Worm (Caenorhabditis elegans) whole organism, L4/young adult: ENCODE measurements around the gene cal-7.

Experiments
- W03F9.2 ChIP-seq: fragments of 150-350 bp; optimal IDR thresholded peaks from 2 replicates; lab custom pipeline; 2014; ENCODE audit warnings: missing biosample characterization, missing genetic modification characterization
- dao-5 ChIP-seq: sonication (generic microtip); optimal IDR thresholded peaks from 2 replicates; lab custom pipeline; 2016; ENCODE audit warnings: missing genotype, missing genetic modification characterization, moderate library complexity, missing compliant biosample characterization
- him-1 ChIP-seq: sonication (generic microtip); optimal IDR thresholded peaks from 2 replicates; lab custom pipeline; 2016; ENCODE audit warnings: missing genotype, missing genetic modification reagents, missing genetic modification characterization, missing compliant biosample characterization

The cal-7 gene

ce11 chrV:9767941-9768340 lies 34.0 kb downstream of the cal-7 start:
- no peak for TF ChIP-seq W03F9.2
- no peak for TF ChIP-seq dao-5 (tag; lab: Kevin White, UChicago)
- TF ChIP-seq him-1 (tag; lab: Kevin White, UChicago): no peak

ce11 chrV:9768828-9769778 lies 35.2 kb downstream of the cal-7 start, which contains the start of gene unc-42:
TSS of gene unc-42 (minus strand) at chrV:9769391.
- no peak for TF ChIP-seq dao-5 (tag; lab: Kevin White, UChicago)
- no peak for TF ChIP-seq W03F9.2
- TF ChIP-seq him-1 (tag; lab: Kevin White, UChicago): no peak

ce11 chrV:9771311-9771710 lies 37.4 kb downstream of the cal-7 start:
- TF ChIP-seq W03F9.2: no peak
- TF ChIP-seq dao-5 (tag; lab: Kevin White, UChicago): no peak
- no peak for TF ChIP-seq him-1 (tag; lab: Kevin White, UChicago)

- TF ChIP-seq him-1 (tag; lab: Kevin White, UChicago): no peak
- TF ChIP-seq W03F9.2: no peak
- no peak for TF ChIP-seq dao-5 (tag; lab: Kevin White, UChicago)
These were observed 38.1 kb downstream of the cal-7 start, which contains the start of gene F46B6.2 for ce11 chrV:9771970-9772369. TSS of gene F46B6.2 (plus strand) at chrV:9772285.

ce11 chrV:9775734-9776133 lies 41.8 kb downstream of the cal-7 start, which contains the start of gene F46B6.12:
TSS of gene F46B6.12 (minus strand) at chrV:9775834.
- TF ChIP-seq dao-5 (tag; lab: Kevin White, UChicago) (no peak), W03F9.2 (no peak), him-1 (tag; lab: Kevin White, UChicago) (no peak)

ce11 chrV:9777645-9778044 lies 43.7 kb downstream of the cal-7 start, which contains the start of gene smg-4:
TSS of gene smg-4 (minus strand) at chrV:9777745.
- no peak for TF ChIP-seq W03F9.2
- TF ChIP-seq dao-5 (tag; lab: Kevin White, UChicago): no peak
- TF ChIP-seq him-1 (tag; lab: Kevin White, UChicago): no peak

- TF ChIP-seq him-1 (tag; lab: Kevin White, UChicago) (no peak), dao-5 (tag; lab: Kevin White, UChicago) (no peak), W03F9.2 (no peak)
These were observed 45.5 kb downstream of the cal-7 start, which contains the start of gene F46B6.4 for ce11 chrV:9779418-9779817. TSS of gene F46B6.4 (minus strand) at chrV:9779518.

ce11 chrV:9782045-9782444 lies 48.1 kb downstream of the cal-7 start:
- TF ChIP-seq W03F9.2 (no peak), him-1 (tag; lab: Kevin White, UChicago) (no peak)

- no peak for TF ChIP-seq him-1 (tag; lab: Kevin White, UChicago)
- TF ChIP-seq dao-5 (tag; lab: Kevin White, UChicago): no peak
- TF ChIP-seq W03F9.2: no peak
These were observed 49.1 kb downstream of the cal-7 start, which contains the start of gene F46B6.5 for ce11 chrV:9782969-9783368. TSS of gene F46B6.5 (minus strand) at chrV:9783069.

ce11 chrV:9784215-9784614 lies 50.3 kb downstream of the cal-7 start:
- TF ChIP-seq him-1 (tag; lab: Kevin White, UChicago) (no peak), W03F9.2 (no peak), dao-5 (tag; lab: Kevin White, UChicago) (no peak)
